Worm (Caenorhabditis elegans) whole organism, late embryonic: ENCODE measurements around the gene F40C5.1.

Source experiments
- C08G9.2 ChIP-seq: sonication (generic microtip); optimal IDR thresholded peaks from 2 replicates; lab custom pipeline; 2016; ENCODE audit warnings: mild to moderate bottlenecking, missing genetic modification characterization, moderate library complexity, missing compliant biosample characterization
- Y22D7AL.16 ChIP-seq: sonication (generic microtip); optimal IDR thresholded peaks from 2 replicates; lab custom pipeline; 2016; ENCODE audit warnings: missing genetic modification characterization, missing compliant biosample characterization
- ahr-1 ChIP-seq: sonication (generic microtip); optimal IDR thresholded peaks from 2 replicates; lab custom pipeline; 2016; ENCODE audit warnings: missing genetic modification characterization, missing compliant biosample characterization
- ceh-18 ChIP-seq: sonication (generic microtip); optimal IDR thresholded peaks from 2 replicates; lab custom pipeline; 2016; ENCODE audit warnings: missing genetic modification characterization, missing compliant biosample characterization
- ceh-2 ChIP-seq: sonication (generic microtip); optimal IDR thresholded peaks from 2 replicates; lab custom pipeline; 2016; ENCODE audit warnings: missing genotype, missing genetic modification characterization, missing compliant biosample characterization
- ceh-22 ChIP-seq: sonication (generic microtip); optimal IDR thresholded peaks from 2 replicates; lab custom pipeline; 2017; ENCODE audit warnings: missing biosample characterization, missing genetic modification characterization
- ceh-24 ChIP-seq: sonication (generic microtip); optimal IDR thresholded peaks from 2 replicates; lab custom pipeline; 2016; ENCODE audit warnings: mild to moderate bottlenecking, missing genetic modification characterization, missing compliant biosample characterization
- ceh-30 ChIP-seq: fragments of 150-350 bp; optimal IDR thresholded peaks from 2 replicates; lab custom pipeline; 2014; ENCODE audit warnings: missing biosample characterization, missing genetic modification characterization
- ceh-31 ChIP-seq: sonication (generic microtip); optimal IDR thresholded peaks from 2 replicates; lab custom pipeline; 2016; ENCODE audit warnings: missing genetic modification characterization, missing compliant biosample characterization
- ceh-45 ChIP-seq: fragments of 200-800 bp; sonication (Bioruptor generic); IDR thresholded peaks from 2 replicates; pipeline ENCODE4 v1.3.6; 2022; ENCODE audit warnings: missing genetic modification reagents, missing genetic modification characterization, missing compliant biosample characterization
- ceh-9 ChIP-seq: sonication (generic microtip); optimal IDR thresholded peaks from 2 replicates; lab custom pipeline; 2016; ENCODE audit warnings: mild to moderate bottlenecking, missing genetic modification characterization, inconsistent platforms, missing compliant biosample characterization
- dve-1 ChIP-seq: sonication (generic microtip); optimal IDR thresholded peaks from 2 replicates; lab custom pipeline; 2017; ENCODE audit warnings: antibody characterized with exemption, mild to moderate bottlenecking, missing genetic modification characterization, missing compliant biosample characterization
- elt-4 ChIP-seq: sonication (generic microtip); optimal IDR thresholded peaks from 2 replicates; lab custom pipeline; 2016; ENCODE audit warnings: missing genetic modification characterization, missing compliant biosample characterization
- ets-4 ChIP-seq: sonication (generic microtip); optimal IDR thresholded peaks from 2 replicates; lab custom pipeline; 2016; ENCODE audit warnings: missing genetic modification characterization, missing compliant biosample characterization
- eyg-1 ChIP-seq: sonication (generic microtip); optimal IDR thresholded peaks from 2 replicates; lab custom pipeline; 2016; ENCODE audit warnings: missing genotype, missing genetic modification characterization, missing compliant biosample characterization
- fax-1 ChIP-seq: sonication (generic microtip); optimal IDR thresholded peaks from 2 replicates; lab custom pipeline; 2016; ENCODE audit warnings: missing genotype, missing genetic modification characterization, missing compliant biosample characterization
- fkh-10 ChIP-seq: fragments of 150-350 bp; optimal IDR thresholded peaks from 2 replicates; lab custom pipeline; 2014; ENCODE audit warnings: missing biosample characterization, missing genetic modification reagents, missing genetic modification characterization
- fkh-6 ChIP-seq: sonication (generic microtip); optimal IDR thresholded peaks from 2 replicates; lab custom pipeline; 2016; ENCODE audit warnings: missing genetic modification characterization, missing compliant biosample characterization
- hlh-13 ChIP-seq: fragments of 200-800 bp; sonication (Bioruptor generic); optimal IDR thresholded peaks from 2 replicates; lab custom pipeline; 2018; ENCODE audit warnings: mild to moderate bottlenecking, missing genetic modification characterization, missing compliant biosample characterization
- hlh-15 ChIP-seq: sonication (generic microtip); optimal IDR thresholded peaks from 2 replicates; lab custom pipeline; 2016; ENCODE audit warnings: missing genetic modification characterization, missing compliant biosample characterization
- hlh-30 ChIP-seq: sonication (generic microtip); optimal IDR thresholded peaks from 2 replicates; lab custom pipeline; 2017; ENCODE audit warnings: antibody characterized with exemption, missing genetic modification characterization, missing compliant biosample characterization; ENCODE audit not compliant: insufficient read depth
- hlh-8 ChIP-seq: sonication (generic microtip); optimal IDR thresholded peaks from 2 replicates; lab custom pipeline; 2016; ENCODE audit warnings: missing genotype, missing genetic modification characterization, missing compliant biosample characterization
- lim-6 ChIP-seq: sonication (generic microtip); optimal IDR thresholded peaks from 2 replicates; lab custom pipeline; 2016; ENCODE audit warnings: missing genetic modification characterization, missing compliant biosample characterization
- lin-11 ChIP-seq: fragments of 200-800 bp; sonication (Bioruptor generic); optimal IDR thresholded peaks from 2 replicates; lab custom pipeline; 2018; ENCODE audit warnings: mild to moderate bottlenecking, missing genetic modification characterization, missing compliant biosample characterization
- madf-2 ChIP-seq: sonication (generic microtip); optimal IDR thresholded peaks from 2 replicates; lab custom pipeline; 2017; ENCODE audit warnings: missing genetic modification characterization, missing compliant biosample characterization
- nfya-1 ChIP-seq: sonication (generic microtip); optimal IDR thresholded peaks from 2 replicates; lab custom pipeline; 2017; ENCODE audit warnings: missing genetic modification characterization, mild to moderate bottlenecking, missing compliant biosample characterization, antibody characterized with exemption, moderate library complexity
- odd-2 ChIP-seq: sonication (generic microtip); optimal IDR thresholded peaks from 2 replicates; lab custom pipeline; 2017; ENCODE audit warnings: antibody characterized with exemption, mild to moderate bottlenecking, missing genetic modification characterization, missing compliant biosample characterization
- pha-2 ChIP-seq: sonication (generic microtip); optimal IDR thresholded peaks from 2 replicates; lab custom pipeline; 2017; ENCODE audit warnings: mild to moderate bottlenecking, missing genetic modification characterization, missing compliant biosample characterization
- pha-4 ChIP-seq: fragments of 150-350 bp; optimal IDR thresholded peaks from 2 replicates; lab custom pipeline; 2018; ENCODE audit warnings: missing biosample characterization, missing genetic modification reagents, missing genetic modification characterization
- pqm-1 ChIP-seq: sonication (generic microtip); optimal IDR thresholded peaks from 2 replicates; lab custom pipeline; 2016; ENCODE audit warnings: missing genetic modification characterization, missing compliant biosample characterization
- pros-1 ChIP-seq: fragments of 150-350 bp; optimal IDR thresholded peaks from 2 replicates; lab custom pipeline; 2014; ENCODE audit warnings: missing biosample characterization, missing genetic modification reagents, missing genetic modification characterization
- ref-2 ChIP-seq: sonication (generic microtip); optimal IDR thresholded peaks from 2 replicates; lab custom pipeline; 2016; ENCODE audit warnings: missing genetic modification characterization, missing compliant biosample characterization
- rnt-1 ChIP-seq: sonication (generic microtip); optimal IDR thresholded peaks from 2 replicates; lab custom pipeline; 2016; ENCODE audit warnings: missing genetic modification characterization, missing compliant biosample characterization
- sdc-2 ChIP-seq: sonication (generic microtip); optimal IDR thresholded peaks from 2 replicates; lab custom pipeline; 2016; ENCODE audit warnings: missing genotype, missing genetic modification characterization, missing compliant biosample characterization
- tbx-7 ChIP-seq: sonication (generic microtip); optimal IDR thresholded peaks from 2 replicates; lab custom pipeline; 2016; ENCODE audit warnings: missing genotype, missing genetic modification characterization, missing compliant biosample characterization
- unc-3 ChIP-seq, 2 experiments: fragments of 200-800 bp in 1 of 2; sonication (Bioruptor generic) in 1 of 2; sonication (generic microtip) in 1 of 2; conservative IDR thresholded peaks in 1 of 2; optimal IDR thresholded peaks in 1 of 2; 2 replicates each; pipeline versions ENCODE4 v1.3.6 to Lab custom; 2016 to 2022; ENCODE audit warnings: missing compliant biosample characterization in 2 of 2, missing genetic modification characterization in 2 of 2, missing genetic modification reagents in 1 of 2
- unc-55 ChIP-seq: sonication (generic microtip); optimal IDR thresholded peaks from 2 replicates; lab custom pipeline; 2017; ENCODE audit warnings: missing biosample characterization, missing genetic modification reagents, missing genetic modification characterization
- unc-86 ChIP-seq: sonication (generic microtip); optimal IDR thresholded peaks from 2 replicates; lab custom pipeline; 2016; ENCODE audit warnings: missing genetic modification characterization, missing compliant biosample characterization
- zip-5 ChIP-seq: sonication (generic microtip); optimal IDR thresholded peaks from 2 replicates; lab custom pipeline; 2016; ENCODE audit warnings: missing genetic modification characterization, missing compliant biosample characterization
- ztf-16 ChIP-seq: sonication (generic microtip); optimal IDR thresholded peaks from 2 replicates; lab custom pipeline; 2017; ENCODE audit warnings: missing genetic modification characterization, missing compliant biosample characterization

Gene F40C5.1

DNA sequence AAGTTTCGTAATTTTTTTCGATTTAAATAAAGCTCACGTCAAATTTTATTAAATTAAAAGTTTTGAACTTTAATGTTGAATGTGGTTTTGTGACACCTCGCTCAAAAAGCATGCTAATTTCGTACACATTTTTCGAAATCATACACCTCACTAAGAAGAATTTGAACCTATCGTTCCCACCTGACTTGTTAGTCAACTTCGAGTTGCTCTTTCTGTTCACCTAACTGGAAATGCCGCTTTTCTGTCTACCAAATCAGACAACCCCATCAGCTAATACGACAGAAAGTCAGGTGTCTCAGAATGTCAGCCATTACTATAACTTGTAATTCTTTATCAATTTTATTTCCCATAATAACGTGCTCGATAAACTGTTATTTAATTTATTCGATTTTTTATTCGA is 42.1 kb upstream of the F40C5.1 start, which contains the start of gene srbc-66:
Gene srbc-66, plus strand, starts transcription at position 301 of the 400 bp plus-strand sequence.
- TF ChIP-seq hlh-30 (tag; lab: Kevin White, UChicago) (no peak), ceh-2 (tag; lab: Kevin White, UChicago) (no peak), ref-2 (tag; lab: Kevin White, UChicago) (no peak), madf-2 (tag; lab: Kevin White, UChicago) (no peak), Y22D7AL.16 (tag; lab: Kevin White, UChicago) (no peak), fkh-10 (GFP tag; lab: Kevin White, UChicago) (no peak), zip-5 (tag; lab: Kevin White, UChicago) (no peak), ceh-45 (GFP tag; lab: Robert Waterston, UW) (no peak), dve-1 (tag; lab: Kevin White, UChicago) (no peak), nfya-1 (tag; lab: Kevin White, UChicago) (no peak)

DNA sequence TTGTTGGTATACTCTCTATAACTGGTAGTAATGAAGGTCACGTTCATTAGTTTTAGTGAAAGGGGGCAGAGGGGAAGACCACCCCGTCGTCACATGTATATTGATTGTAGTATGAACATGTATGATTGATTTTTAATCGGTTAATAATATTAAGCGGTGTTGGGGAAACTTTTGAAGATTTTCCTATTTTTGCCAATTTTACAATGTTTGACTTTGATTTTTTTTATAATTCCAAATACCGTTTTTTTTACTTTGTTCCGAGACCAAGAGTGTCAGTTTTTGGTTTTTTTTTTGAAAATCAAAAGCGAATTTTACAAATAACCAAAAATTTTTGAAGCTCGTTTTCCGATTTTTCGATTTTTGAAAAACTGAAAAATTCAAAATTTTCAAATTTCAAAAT is 37.2 kb upstream of the F40C5.1 start, which contains the start of gene nhr-221:
Gene nhr-221, minus strand, starts transcription at position 101 of the 400 bp plus-strand sequence.
- TF ChIP-seq pha-4, result no peak
- no peak for TF ChIP-seq elt-4
- TF ChIP-seq sdc-2, result no peak
- no peak for TF ChIP-seq ceh-9 (tag; lab: Kevin White, UChicago)
- no peak for TF ChIP-seq ceh-24 (tag; lab: Kevin White, UChicago)
- TF ChIP-seq C08G9.2 (tag; lab: Kevin White, UChicago), result no peak
- TF ChIP-seq pros-1, result no peak
- TF ChIP-seq ceh-18 (tag; lab: Kevin White, UChicago), result no peak
- TF ChIP-seq ceh-31 (tag; lab: Kevin White, UChicago), result no peak
- no peak for TF ChIP-seq pha-2 (tag; lab: Kevin White, UChicago)
- TF ChIP-seq unc-3 (GFP tag; conservative IDR thresholded peaks at IDR 0.05; lab: Robert Waterston, UW), result no peak
- no peak for TF ChIP-seq unc-3 (tag; optimal IDR thresholded peaks at IDR 0.05; lab: Kevin White, UChicago)
- TF ChIP-seq ztf-16, result no peak
- TF ChIP-seq tbx-7 (tag; lab: Kevin White, UChicago), result no peak
- no peak for TF ChIP-seq odd-2 (tag; lab: Kevin White, UChicago)
- TF ChIP-seq, all 69 proteins: peak for 0

- no peak for TF ChIP-seq ets-4 (tag; lab: Kevin White, UChicago)
- no peak for TF ChIP-seq ceh-45 (GFP tag; lab: Robert Waterston, UW)
- TF ChIP-seq pqm-1 (tag; lab: Kevin White, UChicago), result no peak
- no peak for TF ChIP-seq rnt-1 (tag; lab: Kevin White, UChicago)
- no peak for TF ChIP-seq unc-55
- no peak for TF ChIP-seq ceh-2 (tag; lab: Kevin White, UChicago)
- TF ChIP-seq Y22D7AL.16 (tag; lab: Kevin White, UChicago), result no peak
- no peak for TF ChIP-seq tbx-7 (tag; lab: Kevin White, UChicago)
- TF ChIP-seq hlh-13 (GFP tag; lab: Kevin White, UChicago), result no peak
- no peak for TF ChIP-seq odd-2 (tag; lab: Kevin White, UChicago)
- no peak for TF ChIP-seq eyg-1 (tag; lab: Kevin White, UChicago)
- TF ChIP-seq fkh-6 (tag; lab: Kevin White, UChicago), result no peak
These were observed 34.2 kb upstream of the F40C5.1 start, which contains the start of gene nhr-93 for ce11 chrV:3538307-3538706. Gene nhr-93 (minus strand): TSS chrV:3538407.

DNA sequence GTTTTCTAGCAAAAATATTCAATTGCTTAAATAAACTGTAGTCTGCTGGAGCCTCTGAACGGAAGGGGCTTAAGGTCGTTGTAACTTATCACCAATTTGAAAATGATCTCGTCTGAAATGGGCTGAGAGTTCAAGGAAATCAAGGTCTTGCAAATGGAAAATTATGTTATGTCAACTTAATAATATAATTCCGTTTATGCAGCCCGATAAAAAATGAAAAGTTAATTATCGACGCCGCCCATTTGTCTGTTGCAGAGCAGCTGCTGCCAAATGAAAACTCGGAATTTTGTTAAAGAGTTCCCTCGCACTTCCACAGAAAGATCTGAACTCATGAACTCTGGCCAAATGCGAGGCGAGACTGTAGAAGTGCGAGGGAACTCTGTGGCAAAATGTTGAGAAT is 31.4 kb upstream of the F40C5.1 start, which contains the start of gene srbc-67:
Gene srbc-67, minus strand, starts transcription at position 101 of the 400 bp plus-strand sequence.
- TF ChIP-seq hlh-15, result no peak
- TF ChIP-seq sdc-2, result no peak
- no peak for TF ChIP-seq elt-4
- no peak for TF ChIP-seq lim-6
- no peak for TF ChIP-seq ahr-1 (tag; lab: Kevin White, UChicago)
- TF ChIP-seq fax-1 (tag; lab: Kevin White, UChicago), result no peak
- TF ChIP-seq pqm-1 (tag; lab: Kevin White, UChicago), result no peak
- TF ChIP-seq tbx-7 (tag; lab: Kevin White, UChicago), result no peak
- no peak for TF ChIP-seq ref-2 (tag; lab: Kevin White, UChicago)
- TF ChIP-seq ceh-30, result no peak
- TF ChIP-seq lin-11 (tag; lab: Kevin White, UChicago), result no peak
- TF ChIP-seq ceh-22, result no peak
- no peak for TF ChIP-seq unc-86 (tag; lab: Kevin White, UChicago)
- no peak for TF ChIP-seq hlh-30 (tag; lab: Kevin White, UChicago)
- no peak for TF ChIP-seq fkh-10 (GFP tag; lab: Kevin White, UChicago)
- no peak for TF ChIP-seq hlh-8 (tag; lab: Kevin White, UChicago)
